Fruit fly (Drosophila melanogaster) whole organism, embryonic: Measurements from ENCODE around the gene Ucp4A.

ENCODE experiments used
- BtbVII ChIP-seq: fragments of 200-800 bp; sonication (Bioruptor generic); optimal IDR thresholded peaks from 3 replicates; lab custom pipeline; 2017; ENCODE audit warnings: missing biosample characterization, mild to moderate bottlenecking, missing genetic modification characterization
- CG5953 ChIP-seq: fragments of 200-800 bp; sonication (Bioruptor generic); IDR thresholded peaks from 2 replicates; pipeline ENCODE4 v1.3.6; 2022; ENCODE audit warnings: missing biosample characterization, missing genetic modification characterization
- Camta ChIP-seq: fragments of 200-800 bp; sonication (Bioruptor generic); optimal IDR thresholded peaks from 2 replicates; lab custom pipeline; 2016; ENCODE audit warnings: missing biosample characterization, missing genetic modification characterization
- CkIIα-i1 ChIP-seq: fragments of 200-800 bp; sonication (Bioruptor generic); IDR thresholded peaks from 2 replicates; pipeline ENCODE4 v1.3.6; 2022; ENCODE audit warnings: missing biosample characterization, missing genetic modification characterization
- nerfin-1 ChIP-seq: fragments of 200-800 bp; sonication (Bioruptor generic); optimal IDR thresholded peaks from 3 replicates; lab custom pipeline; 2019; ENCODE audit warnings: missing biosample characterization, mild to moderate bottlenecking, missing genetic modification characterization, moderate library complexity

DNA sequence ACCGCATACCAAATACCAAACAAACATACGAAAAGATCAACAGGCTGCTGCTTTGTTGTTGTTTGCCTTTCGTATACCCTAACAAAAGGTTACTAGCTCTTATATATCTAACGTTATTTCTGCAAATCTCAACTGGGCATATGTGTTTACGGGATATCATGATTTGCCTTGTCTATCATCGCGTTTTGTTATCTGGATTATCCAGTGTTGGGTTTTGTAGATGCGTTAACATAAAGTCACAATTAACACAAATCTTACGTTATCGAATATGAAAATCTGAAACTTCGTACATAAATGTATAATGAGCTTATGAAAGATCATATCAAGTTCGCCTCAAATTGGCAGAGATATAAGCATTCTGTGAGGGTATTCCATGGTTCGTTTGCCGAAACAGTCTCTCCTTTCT, 14.5 kb upstream of the Ucp4A start:
- TF ChIP-seq Camta (GFP tag; lab: Kevin White, UChicago) (no peak), nerfin-1 (tag; lab: Kevin White, UChicago) (no peak), CG5953 (GFP tag; lab: Robert Waterston, UW) (no peak), CkIIα-i1 (no peak), BtbVII (GFP tag; lab: Kevin White, UChicago) (no peak)
